Worm (Caenorhabditis elegans) whole organism, L4 larva: ENCODE data around the gene col-103.

Source experiments
- lsy-2 ChIP-seq, 2 experiments: fragments of 150-350 bp in 1 of 2; sonication (generic microtip) in 1 of 2; optimal IDR thresholded peaks; 2 replicates each; lab custom pipeline; 2014 to 2017; ENCODE audit warnings: missing biosample characterization in 2 of 2, missing genetic modification characterization in 2 of 2
- nhr-76 ChIP-seq: fragments of 150-350 bp; optimal IDR thresholded peaks from 2 replicates; lab custom pipeline; 2014; ENCODE audit warnings: missing biosample characterization, missing genetic modification characterization
- snpc-4 ChIP-seq: fragments of 150-350 bp; optimal IDR thresholded peaks from 2 replicates; lab custom pipeline; 2014; ENCODE audit warnings: missing biosample characterization, missing genetic modification characterization
- unc-39 ChIP-seq: sonication (generic microtip); optimal IDR thresholded peaks from 2 replicates; lab custom pipeline; 2017; ENCODE audit warnings: missing biosample characterization, missing genetic modification characterization

DNA sequence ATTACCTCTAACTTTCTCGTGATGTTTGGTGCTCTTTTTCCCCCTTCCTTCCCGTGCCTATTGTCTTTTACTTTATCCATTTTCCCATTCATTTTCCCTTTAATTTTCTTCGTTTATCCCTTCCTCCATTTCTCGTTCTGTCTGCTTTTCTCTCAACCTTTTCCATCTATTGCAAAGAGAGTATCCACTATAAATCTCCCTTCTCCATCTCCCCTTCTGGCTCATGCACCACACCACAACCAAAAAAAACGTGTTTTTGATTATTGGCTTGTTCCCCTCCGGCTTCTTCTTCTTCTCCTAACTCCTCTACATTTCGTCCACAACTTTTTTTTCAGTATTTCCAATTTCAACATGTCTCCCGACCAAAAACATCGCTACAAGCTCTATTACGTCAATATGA is 3.2 kb downstream of the col-103 start, which contains the start of gene gst-40:
- TF ChIP-seq snpc-4 = no peak
- no peak for TF ChIP-seq nhr-76
- no peak for TF ChIP-seq lsy-2 (tag; optimal IDR thresholded peaks at IDR 0.05; lab: Kevin White, UChicago)
- no peak for TF ChIP-seq unc-39 (tag; lab: Kevin White, UChicago)
